Worm (Caenorhabditis elegans): ENCODE results near the gene srd-59.

The srd-59 gene

ce11 chrII:7183493-7184272, 21.8 kb upstream of the srd-59 start, which contains the start of gene pdl-1 (continued):
- TF ChIP-seq fkh-10 (GFP tag; optimal IDR thresholded peaks at IDR 0.05) (no peak), ztf-11 (tag; optimal IDR thresholded peaks at IDR 0.05) (no peak), snpc-4 (tag; optimal IDR thresholded peaks at IDR 0.05) (no peak), duxl-1 (tag; optimal IDR thresholded peaks at IDR 0.05; ENCODE audit: poor library complexity) (peak; percentile 83), php-3 (GFP tag; IDR thresholded peaks at IDR 0.05) (peak; percentile 80), R02D3.7 (tag; optimal IDR thresholded peaks at IDR 0.05) (no peak), F10B5.3 (tag; optimal IDR thresholded peaks at IDR 0.05) (peak; percentile 69), ZK546.5 (tag; optimal IDR thresholded peaks at IDR 0.05) (no peak), T20F7.1 (GFP tag; optimal IDR thresholded peaks at IDR 0.05) (peak; percentile 67), dmd-8 (GFP tag; IDR thresholded peaks at IDR 0.05) (peak; percentile 97), zag-1 (tag; optimal IDR thresholded peaks at IDR 0.05) (no peak), spr-1 (tag; optimal IDR thresholded peaks at IDR 0.05) (peak; percentile 78), nhr-6 (tag; optimal IDR thresholded peaks at IDR 0.05) (peak; percentile 46), rbr-2 (tag; optimal IDR thresholded peaks at IDR 0.05) (peak; percentile 84), lin-29 (GFP tag; IDR thresholded peaks at IDR 0.05) (peak; percentile 70), nhr-28 (tag; optimal IDR thresholded peaks at IDR 0.05) (peak; percentile 18), F44E2.7 (GFP tag; IDR thresholded peaks at IDR 0.05) (peak; percentile 94), F26F4.8 (GFP tag; conservative IDR thresholded peaks at IDR 0.05) (peak; percentile 94), hlh-30 (tag; optimal IDR thresholded peaks at IDR 0.05; ENCODE audit: insufficient read depth) (peak; percentile 58), sdz-12 (GFP tag; optimal IDR thresholded peaks at IDR 0.05) (peak; percentile 88), madf-5 (GFP tag; IDR thresholded peaks at IDR 0.05) (peak; percentile 74 to 96; a peak in 3 of 4 replicates), unc-62 (GFP tag; optimal IDR thresholded peaks at IDR 0.05 in 1 of 2) (peak in 1 of 2 experiments; percentile 89), unc-62 (tag; optimal IDR thresholded peaks at IDR 0.05) (peak; percentile 11), skn-1 (tag; optimal IDR thresholded peaks at IDR 0.05) (no peak), zfp-3 (GFP tag; conservative IDR thresholded peaks at IDR 0.05) (peak; percentile 63; the same call in 1 of the 2 replicates), fos-1 (tag; optimal IDR thresholded peaks at IDR 0.05) (no peak), T26A8.4 (GFP tag; IDR thresholded peaks at IDR 0.05) (peak; percentile 93)

- TF ChIP-seq aha-1 (tag) (peak; percentile 26), aly-2 (tag; optimal IDR thresholded peaks at IDR 0.05) (no peak), mxl-3 (GFP tag; optimal IDR thresholded peaks at IDR 0.05) (no peak), unc-62 (GFP tag; optimal IDR thresholded peaks at IDR 0.05 in 1 of 2) (peak in 1 of 2 experiments; percentile 97), unc-62 (tag; optimal IDR thresholded peaks at IDR 0.05) (no peak), lin-1 (GFP tag; IDR thresholded peaks at IDR 0.05) (no peak)
These were observed 19.4 kb upstream of the srd-59 start for ce11 chrII:7186117-7186516.

ce11 chrII:7187110-7187509, 18.4 kb upstream of the srd-59 start, which contains the start of gene C27H5.6:
Gene C27H5.6 (minus strand): TSS chrII:7187210.
- no peak for TF ChIP-seq nhr-42 (GFP tag; IDR thresholded peaks at IDR 0.05)
- no peak for TF ChIP-seq spr-3 (GFP tag; optimal IDR thresholded peaks at IDR 0.05)
- TF ChIP-seq nhr-41 (GFP tag; IDR thresholded peaks at IDR 0.05), result no peak
- TF ChIP-seq D1046.2 (GFP tag; IDR thresholded peaks at IDR 0.05), result no peak
- TF ChIP-seq ama-1 (optimal IDR thresholded peaks at IDR 0.05), result no peak
- TF ChIP-seq arid-1 (GFP tag; conservative IDR thresholded peaks at IDR 0.05), result no peak
- TF ChIP-seq ztf-7 (tag; optimal IDR thresholded peaks at IDR 0.05), result no peak
